Fruit fly (Drosophila melanogaster): ENCODE data around the gene Or33a.

Or33a gene

DNA sequence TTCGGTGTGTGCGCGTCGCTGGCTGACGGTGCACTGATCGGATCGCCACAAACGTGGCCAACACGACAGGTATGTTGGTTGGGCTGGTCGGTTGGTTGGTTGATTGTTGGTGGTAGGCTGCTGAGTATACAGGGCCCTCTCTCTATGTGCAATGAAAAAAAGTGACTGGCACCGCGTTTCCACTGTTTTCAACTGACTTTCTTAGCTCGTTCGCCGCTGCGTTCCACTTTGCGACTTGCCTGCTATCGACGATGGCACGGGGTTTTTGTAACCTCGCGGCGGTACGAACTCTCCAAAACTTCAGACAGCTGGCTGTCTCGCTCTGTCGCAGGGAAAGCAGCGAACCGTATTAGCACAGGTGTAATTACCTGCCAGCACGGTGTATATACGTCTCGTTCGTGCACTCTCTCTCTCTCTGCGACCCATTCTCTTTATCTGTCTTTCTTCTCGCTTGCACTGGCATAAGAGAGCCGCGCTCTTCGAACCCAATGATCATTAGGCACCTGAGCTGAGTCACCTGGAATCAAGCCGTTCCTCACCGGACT lies 36.6 kb downstream of the Or33a start (continued):
- 0 out of 2 replicates have a peak, but pooled peaks have one; percentile 35 for TF ChIP-seq Awh (GFP tag; IDR thresholded peaks at IDR 0.05)
- no peak for TF ChIP-seq klu (GFP tag; IDR thresholded peaks at IDR 0.05)
- TF ChIP-seq jigr1 (GFP tag; IDR thresholded peaks at IDR 0.05), result no peak
- peak; percentile 99 for TF ChIP-seq CG3163 (GFP tag; optimal IDR thresholded peaks at IDR 0.05)
- no peak for TF ChIP-seq CG5245 (GFP tag; optimal IDR thresholded peaks at IDR 0.05)
- peak; percentile 25 for TF ChIP-seq CG34376 (GFP tag; optimal IDR thresholded peaks at IDR 0.05)
- TF ChIP-seq row (GFP tag; IDR thresholded peaks at IDR 0.05), result peak; percentile 40; the same call in 2 of the 3 replicates
- peak; percentile 8 for TF ChIP-seq cg (GFP tag; optimal IDR thresholded peaks at IDR 0.05)
- no peak for TF ChIP-seq CG4404 (GFP tag; IDR thresholded peaks at IDR 0.05)
- peak; percentile 11 for TF ChIP-seq Camta (GFP tag; optimal IDR thresholded peaks at IDR 0.05)
- TF ChIP-seq Spps (tag; optimal IDR thresholded peaks at IDR 0.05), result no peak
- TF ChIP-seq CG9437 (GFP tag; optimal IDR thresholded peaks at IDR 0.05), result no peak
- peak; percentile 59 for TF ChIP-seq pb (GFP tag; optimal IDR thresholded peaks at IDR 0.05)
- no peak for TF ChIP-seq Sox100B (GFP tag; optimal IDR thresholded peaks at IDR 0.05)
- TF ChIP-seq org-1 (GFP tag; optimal IDR thresholded peaks at IDR 0.05), result peak; percentile 22
- 0 out of 3 replicates have a peak, but pooled peaks have one; percentile 56 for TF ChIP-seq CG6175 (GFP tag; IDR thresholded peaks at IDR 0.05)
- no peak for TF ChIP-seq CG12744 (GFP tag; optimal IDR thresholded peaks at IDR 0.05)
- peak; percentile 97 for TF ChIP-seq CG5180 (GFP tag; optimal IDR thresholded peaks at IDR 0.05)
- TF ChIP-seq dimm (GFP tag; IDR thresholded peaks at IDR 0.05), result no peak
- TF ChIP-seq vvl (GFP tag; IDR thresholded peaks at IDR 0.05), result peak; percentile 56; the same call in 1 of the 2 replicates
- peak; percentile 77 for TF ChIP-seq grn (GFP tag; optimal IDR thresholded peaks at IDR 0.05)
- peak; percentile 92 for TF ChIP-seq CG8478 (optimal IDR thresholded peaks at IDR 0.05)
- no peak for TF ChIP-seq CG33557 (GFP tag; optimal IDR thresholded peaks at IDR 0.05)
- TF ChIP-seq Deaf1 (tag; optimal IDR thresholded peaks at IDR 0.05), result peak; percentile 78
- no peak for TF ChIP-seq CG8290 (GFP tag; optimal IDR thresholded peaks at IDR 0.05)
- TF ChIP-seq CG8290 (tag; optimal IDR thresholded peaks at IDR 0.05), result peak in 1 of 2 experiments; percentile 65
- no peak for TF ChIP-seq Poxn (GFP tag; IDR thresholded peaks at IDR 0.05)
- no peak for TF ChIP-seq Doc2 (GFP tag; IDR thresholded peaks at IDR 0.05)
- TF ChIP-seq CG5953 (GFP tag; IDR thresholded peaks at IDR 0.05), result 0 out of 2 replicates have a peak, but pooled peaks have one; percentile 52
- peak; percentile 56 for TF ChIP-seq Hmr (GFP tag; optimal IDR thresholded peaks at IDR 0.05)
- TF ChIP-seq CG32767 (GFP tag; IDR thresholded peaks at IDR 0.05), result no peak
- no peak for TF ChIP-seq CG4854 (GFP tag; optimal IDR thresholded peaks at IDR 0.05)
- TF ChIP-seq CG9932 (GFP tag; IDR thresholded peaks at IDR 0.05), result peak; percentile 35; the same call in 1 of the 2 replicates
- TF ChIP-seq gsb-n (tag; optimal IDR thresholded peaks at IDR 0.05), result peak; percentile 21
- TF ChIP-seq CG1603 (tag; optimal IDR thresholded peaks at IDR 0.05), result peak; percentile 9
- peak; percentile 45 for TF ChIP-seq kay (GFP tag; optimal IDR thresholded peaks at IDR 0.05)
- TF ChIP-seq Bdp1 (GFP tag; optimal IDR thresholded peaks at IDR 0.05), result peak; percentile 17
- TF ChIP-seq Blimp-1 (GFP tag; optimal IDR thresholded peaks at IDR 0.05), result peak; percentile 15
- TF ChIP-seq CG3281 (GFP tag; optimal IDR thresholded peaks at IDR 0.05), result peak; percentile 28
- no peak for TF ChIP-seq so (GFP tag; IDR thresholded peaks at IDR 0.05)
- peak; percentile 32 for TF ChIP-seq her (GFP tag; optimal IDR thresholded peaks at IDR 0.05)
- no peak; the same call in 1 of the 2 replicates for TF ChIP-seq E2f1 (GFP tag; IDR thresholded peaks at IDR 0.05)
- TF ChIP-seq Oli (tag; optimal IDR thresholded peaks at IDR 0.05), result peak; percentile 14
- TF ChIP-seq onecut (GFP tag; IDR thresholded peaks at IDR 0.05), result peak; percentile 29; the same call in 1 of the 2 replicates
- TF ChIP-seq pnt (GFP tag; optimal IDR thresholded peaks at IDR 0.05), result no peak
- TF ChIP-seq CG1024 (GFP tag; IDR thresholded peaks at IDR 0.05), result peak; percentile 25; the same call in 1 of the 2 replicates
- peak; percentile 58 for TF ChIP-seq caup (GFP tag; optimal IDR thresholded peaks at IDR 0.05; ENCODE audit: severe bottlenecking)
- TF ChIP-seq Dp (GFP tag; optimal IDR thresholded peaks at IDR 0.05), result no peak
- peak; percentile 76 for TF ChIP-seq grau (tag; optimal IDR thresholded peaks at IDR 0.05)
- no peak for TF ChIP-seq wek (GFP tag; optimal IDR thresholded peaks at IDR 0.05)
- no peak for TF ChIP-seq slp2 (GFP tag; optimal IDR thresholded peaks at IDR 0.05)

Data from whole organism, embryonic.